Worm (Caenorhabditis elegans) whole organism, L2 larva: ENCODE data around the gene T07D3.4.

Source experiments
- ceh-82 ChIP-seq: fragments of 150-350 bp; optimal IDR thresholded peaks from 2 replicates; lab custom pipeline; 2014; ENCODE audit warnings: missing biosample characterization, missing genetic modification characterization
- fos-1 ChIP-seq: fragments of 150-350 bp; optimal IDR thresholded peaks from 2 replicates; lab custom pipeline; 2014; ENCODE audit warnings: missing biosample characterization, missing genetic modification characterization
- ztf-11 ChIP-seq: sonication (generic microtip); optimal IDR thresholded peaks from 2 replicates; lab custom pipeline; 2017; ENCODE audit warnings: missing biosample characterization, missing genetic modification characterization

- TF ChIP-seq fos-1 (tag; lab: Kevin White, UChicago) (peak; percentile 19), ztf-11 (tag; lab: Kevin White, UChicago) (no peak), ceh-82 (tag; lab: Kevin White, UChicago) (no peak)
Observed at ce11 chrII:884204-884603, 3.9 kb upstream of the T07D3.4 start.
